Fruit fly (Drosophila melanogaster): Measurements from ENCODE around the gene CG15020.

CG15020 gene

dm6 chr3L:4378895-4379294 is 42.6 kb upstream of the CG15020 start (continued):
- TF ChIP-seq CG34422 (GFP tag; IDR thresholded peaks at IDR 0.05) (peak; percentile 57; the same call in 2 of the 3 replicates), nmo (GFP tag; optimal IDR thresholded peaks at IDR 0.05) (peak; percentile 52), croc (GFP tag; conservative IDR thresholded peaks at IDR 0.05) (peak; percentile 18; the same call in 1 of the 3 replicates), lab (GFP tag; optimal IDR thresholded peaks at IDR 0.05) (peak; percentile 78), odd (GFP tag; optimal IDR thresholded peaks at IDR 0.05) (peak; percentile 38), CG8944 (GFP tag; optimal IDR thresholded peaks at IDR 0.05) (peak; percentile 20), CG10366 (GFP tag; IDR thresholded peaks at IDR 0.05) (peak; percentile 9; the same call in 1 of the 2 replicates), nerfin-1 (tag; optimal IDR thresholded peaks at IDR 0.05) (peak; percentile 32), CG16815 (GFP tag; optimal IDR thresholded peaks at IDR 0.05) (peak; percentile 36), Fer1 (GFP tag; optimal IDR thresholded peaks at IDR 0.05) (peak; percentile 82), CG10462 (GFP tag; optimal IDR thresholded peaks at IDR 0.05) (peak; percentile 2), Oli (tag; optimal IDR thresholded peaks at IDR 0.05) (peak; percentile 69), CG11560 (tag; IDR thresholded peaks at IDR 0.05) (no peak), Fer2 (tag; optimal IDR thresholded peaks at IDR 0.05) (peak; percentile 26), klu (GFP tag; IDR thresholded peaks at IDR 0.05) (0 out of 2 replicates have a peak, but pooled peaks have one; percentile 23), Xrp1 (GFP tag; IDR thresholded peaks at IDR 0.05) (peak; percentile 65), en (GFP tag; optimal IDR thresholded peaks at IDR 0.05) (no peak), CG34376 (GFP tag; optimal IDR thresholded peaks at IDR 0.05) (peak; percentile 34), sug (tag; optimal IDR thresholded peaks at IDR 0.05) (peak; percentile 56), sd (tag; optimal IDR thresholded peaks at IDR 0.05) (peak; percentile 11), cwo (GFP tag; optimal IDR thresholded peaks at IDR 0.05) (peak; percentile 50), so (GFP tag; IDR thresholded peaks at IDR 0.05) (0 out of 3 replicates have a peak, but pooled peaks have one; percentile 21), nom (GFP tag; optimal IDR thresholded peaks at IDR 0.05) (no peak), CG30403 (GFP tag; optimal IDR thresholded peaks at IDR 0.05) (peak; percentile 39), zen (tag; optimal IDR thresholded peaks at IDR 0.05) (peak; percentile 6), eve (GFP tag; optimal IDR thresholded peaks at IDR 0.05) (peak in 1 of 2 experiments; percentile 63), CG7745 (tag; optimal IDR thresholded peaks at IDR 0.05) (no peak), ap (GFP tag; IDR thresholded peaks at IDR 0.05) (peak; percentile 44; the same call in 1 of the 2 replicates), sens (GFP tag) (peak; percentile 80), CG17186 (GFP tag; optimal IDR thresholded peaks at IDR 0.05) (no peak), B-H2 (GFP tag; optimal IDR thresholded peaks at IDR 0.05) (peak; percentile 46), grau (tag; optimal IDR thresholded peaks at IDR 0.05) (peak; percentile 71), hth (optimal IDR thresholded peaks at IDR 0.05) (no peak), row (GFP tag; IDR thresholded peaks at IDR 0.05) (peak; percentile 80), Atf6 (GFP tag; IDR thresholded peaks at IDR 0.05) (peak; percentile 60; the same call in 1 of the 2 replicates), E2f2 (GFP tag; IDR thresholded peaks at IDR 0.05) (peak; percentile 28; the same call in 1 of the 2 replicates), Sox102F (GFP tag; optimal IDR thresholded peaks at IDR 0.05) (peak; percentile 61), Dll (GFP tag; IDR thresholded peaks at IDR 0.05; ENCODE audit: partially characterized antibody) (no peak), Gug (GFP tag; IDR thresholded peaks at IDR 0.05) (peak; percentile 30; the same call in 1 of the 4 replicates), fd102C (GFP tag; optimal IDR thresholded peaks at IDR 0.05) (no peak), stc (GFP tag; IDR thresholded peaks at IDR 0.05) (peak; percentile 61), CG31441 (GFP tag; IDR thresholded peaks at IDR 0.05) (peak; percentile 57), CG34224 (GFP tag; IDR thresholded peaks at IDR 0.05; ENCODE audit: partially characterized antibody) (no peak), CG17328 (GFP tag; IDR thresholded peaks at IDR 0.05) (no peak), Lpt (GFP tag; optimal IDR thresholded peaks at IDR 0.05) (no peak), nau (GFP tag; optimal IDR thresholded peaks at IDR 0.05) (peak; percentile 12), H2.0 (GFP tag; IDR thresholded peaks at IDR 0.05) (no peak), CG4328 (GFP tag; optimal IDR thresholded peaks at IDR 0.05) (peak; percentile 42), Dp (GFP tag; optimal IDR thresholded peaks at IDR 0.05) (no peak), phol (tag; optimal IDR thresholded peaks at IDR 0.05) (peak; percentile 64), CG17361 (GFP tag; IDR thresholded peaks at IDR 0.05) (peak; percentile 58; the same call in 2 of the 3 replicates)

All from whole organism, embryonic.